Worm (Caenorhabditis elegans) whole organism, late embryonic: ENCODE data around the gene F21C10.19.

Experiments used
- C38D4.7 ChIP-seq: fragments of 200-800 bp; sonication (Bioruptor generic); optimal IDR thresholded peaks from 2 replicates; lab custom pipeline; 2018; ENCODE audit warnings: mild to moderate bottlenecking, missing genetic modification characterization, moderate library complexity, missing compliant biosample characterization
- F13H6.1 ChIP-seq: sonication (generic microtip); optimal IDR thresholded peaks from 2 replicates; lab custom pipeline; 2016; ENCODE audit warnings: missing genetic modification characterization, missing compliant biosample characterization
- K02D7.2 ChIP-seq: sonication (generic microtip); optimal IDR thresholded peaks from 2 replicates; lab custom pipeline; 2017; ENCODE audit warnings: mild to moderate bottlenecking, missing genetic modification characterization, missing compliant biosample characterization
- ahr-1 ChIP-seq: sonication (generic microtip); optimal IDR thresholded peaks from 2 replicates; lab custom pipeline; 2016; ENCODE audit warnings: missing genetic modification characterization, missing compliant biosample characterization
- ama-1 ChIP-seq: fragments of 150-350 bp; optimal IDR thresholded peaks from 2 replicates; lab custom pipeline; 2014
- ceh-18 ChIP-seq: sonication (generic microtip); optimal IDR thresholded peaks from 2 replicates; lab custom pipeline; 2016; ENCODE audit warnings: missing genetic modification characterization, missing compliant biosample characterization
- ceh-19 ChIP-seq: fragments of 200-800 bp; sonication (Bioruptor generic); optimal IDR thresholded peaks from 2 replicates; lab custom pipeline; 2018; ENCODE audit warnings: mild to moderate bottlenecking, missing genetic modification characterization, missing compliant biosample characterization
- ceh-2 ChIP-seq: sonication (generic microtip); optimal IDR thresholded peaks from 2 replicates; lab custom pipeline; 2016; ENCODE audit warnings: missing genotype, missing genetic modification characterization, missing compliant biosample characterization
- ceh-30 ChIP-seq: fragments of 150-350 bp; optimal IDR thresholded peaks from 2 replicates; lab custom pipeline; 2014; ENCODE audit warnings: missing biosample characterization, missing genetic modification characterization
- ceh-6 ChIP-seq: fragments of 200-800 bp; sonication (Bioruptor generic); optimal IDR thresholded peaks from 2 replicates; lab custom pipeline; 2018; ENCODE audit warnings: mild to moderate bottlenecking, missing genetic modification characterization, missing compliant biosample characterization
- ceh-9 ChIP-seq: sonication (generic microtip); optimal IDR thresholded peaks from 2 replicates; lab custom pipeline; 2016; ENCODE audit warnings: mild to moderate bottlenecking, missing genetic modification characterization, inconsistent platforms, missing compliant biosample characterization
- elt-2 ChIP-seq: sonication (generic microtip); optimal IDR thresholded peaks from 2 replicates; lab custom pipeline; 2016; ENCODE audit warnings: missing genetic modification reagents, missing genetic modification characterization, missing compliant biosample characterization
- ets-4 ChIP-seq: sonication (generic microtip); optimal IDR thresholded peaks from 2 replicates; lab custom pipeline; 2016; ENCODE audit warnings: missing genetic modification characterization, missing compliant biosample characterization
- eyg-1 ChIP-seq: sonication (generic microtip); optimal IDR thresholded peaks from 2 replicates; lab custom pipeline; 2016; ENCODE audit warnings: missing genotype, missing genetic modification characterization, missing compliant biosample characterization
- fax-1 ChIP-seq: sonication (generic microtip); optimal IDR thresholded peaks from 2 replicates; lab custom pipeline; 2016; ENCODE audit warnings: missing genotype, missing genetic modification characterization, missing compliant biosample characterization
- fkh-10 ChIP-seq: fragments of 150-350 bp; optimal IDR thresholded peaks from 2 replicates; lab custom pipeline; 2014; ENCODE audit warnings: missing biosample characterization, missing genetic modification reagents, missing genetic modification characterization
- fkh-6 ChIP-seq: sonication (generic microtip); optimal IDR thresholded peaks from 2 replicates; lab custom pipeline; 2016; ENCODE audit warnings: missing genetic modification characterization, missing compliant biosample characterization
- hlh-15 ChIP-seq: sonication (generic microtip); optimal IDR thresholded peaks from 2 replicates; lab custom pipeline; 2016; ENCODE audit warnings: missing genetic modification characterization, missing compliant biosample characterization
- hlh-30 ChIP-seq: sonication (generic microtip); optimal IDR thresholded peaks from 2 replicates; lab custom pipeline; 2017; ENCODE audit warnings: antibody characterized with exemption, missing genetic modification characterization, missing compliant biosample characterization; ENCODE audit not compliant: insufficient read depth
- hlh-6 ChIP-seq: sonication (generic microtip); optimal IDR thresholded peaks from 2 replicates; lab custom pipeline; 2016; ENCODE audit warnings: missing genotype, missing genetic modification characterization, missing compliant biosample characterization
- hlh-8 ChIP-seq: sonication (generic microtip); optimal IDR thresholded peaks from 2 replicates; lab custom pipeline; 2016; ENCODE audit warnings: missing genotype, missing genetic modification characterization, missing compliant biosample characterization
- lim-6 ChIP-seq: sonication (generic microtip); optimal IDR thresholded peaks from 2 replicates; lab custom pipeline; 2016; ENCODE audit warnings: missing genetic modification characterization, missing compliant biosample characterization
- madf-2 ChIP-seq: sonication (generic microtip); optimal IDR thresholded peaks from 2 replicates; lab custom pipeline; 2017; ENCODE audit warnings: missing genetic modification characterization, missing compliant biosample characterization
- mec-3 ChIP-seq: sonication (generic microtip); optimal IDR thresholded peaks from 2 replicates; lab custom pipeline; 2016; ENCODE audit warnings: borderline replicate concordance, missing genetic modification characterization, missing compliant biosample characterization
- npax-4 ChIP-seq: sonication (generic microtip); optimal IDR thresholded peaks from 2 replicates; lab custom pipeline; 2016; ENCODE audit warnings: missing genetic modification characterization, missing compliant biosample characterization
- odd-2 ChIP-seq: sonication (generic microtip); optimal IDR thresholded peaks from 2 replicates; lab custom pipeline; 2017; ENCODE audit warnings: antibody characterized with exemption, mild to moderate bottlenecking, missing genetic modification characterization, missing compliant biosample characterization
- pros-1 ChIP-seq: fragments of 150-350 bp; optimal IDR thresholded peaks from 2 replicates; lab custom pipeline; 2014; ENCODE audit warnings: missing biosample characterization, missing genetic modification reagents, missing genetic modification characterization
- sdc-2 ChIP-seq: sonication (generic microtip); optimal IDR thresholded peaks from 2 replicates; lab custom pipeline; 2016; ENCODE audit warnings: missing genotype, missing genetic modification characterization, missing compliant biosample characterization
- sox-2 ChIP-seq: fragments of 200-800 bp; sonication (Bioruptor generic); IDR thresholded peaks from 2 replicates; pipeline ENCODE4 v1.3.6; 2022; ENCODE audit warnings: missing genetic modification reagents, missing genetic modification characterization, missing compliant biosample characterization
- sox-4 ChIP-seq: sonication (generic microtip); optimal IDR thresholded peaks from 2 replicates; lab custom pipeline; 2017; ENCODE audit warnings: mild to moderate bottlenecking, missing genetic modification characterization, inconsistent platforms, missing compliant biosample characterization
- syd-9 ChIP-seq: sonication (generic microtip); optimal IDR thresholded peaks from 2 replicates; lab custom pipeline; 2016; ENCODE audit warnings: mild to moderate bottlenecking, missing genetic modification characterization, moderate library complexity, missing compliant biosample characterization
- tbx-2 ChIP-seq: sonication (generic microtip); optimal IDR thresholded peaks from 2 replicates; lab custom pipeline; 2016; ENCODE audit warnings: missing genetic modification characterization, missing compliant biosample characterization
- tbx-7 ChIP-seq: sonication (generic microtip); optimal IDR thresholded peaks from 2 replicates; lab custom pipeline; 2016; ENCODE audit warnings: missing genotype, missing genetic modification characterization, missing compliant biosample characterization
- unc-42 ChIP-seq: sonication (generic microtip); optimal IDR thresholded peaks from 2 replicates; lab custom pipeline; 2016; ENCODE audit warnings: missing genotype, missing genetic modification characterization, missing compliant biosample characterization
- unc-55 ChIP-seq: sonication (generic microtip); optimal IDR thresholded peaks from 2 replicates; lab custom pipeline; 2017; ENCODE audit warnings: missing biosample characterization, missing genetic modification reagents, missing genetic modification characterization
- unc-86 ChIP-seq: sonication (generic microtip); optimal IDR thresholded peaks from 2 replicates; lab custom pipeline; 2016; ENCODE audit warnings: missing genetic modification characterization, missing compliant biosample characterization
- zip-5 ChIP-seq: sonication (generic microtip); optimal IDR thresholded peaks from 2 replicates; lab custom pipeline; 2016; ENCODE audit warnings: missing genetic modification characterization, missing compliant biosample characterization

Gene F21C10.19

DNA sequence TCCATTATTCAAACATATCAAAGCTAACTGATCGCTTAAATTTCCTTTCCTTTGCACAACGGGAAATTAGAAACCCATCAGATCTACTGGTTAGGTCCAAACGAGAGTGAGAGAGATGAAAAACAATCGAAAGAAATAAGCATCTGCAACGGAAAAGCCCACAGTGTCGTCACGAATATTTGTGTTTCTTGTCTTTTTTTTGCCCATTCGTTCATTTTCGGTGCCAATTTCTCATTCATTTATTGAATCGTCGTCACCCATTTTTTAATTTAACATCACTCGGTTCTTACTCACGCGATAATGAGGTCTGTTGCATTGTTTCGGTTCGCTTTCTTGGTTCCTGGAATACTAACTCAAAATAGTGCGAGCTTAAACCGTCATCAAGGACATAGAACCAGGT is 6.7 kb upstream of the F21C10.19 start, which contains the start of gene F21C10.6:
F21C10.6 (plus strand) TSS at position 301 of the 400 bp plus-strand sequence.
- TF ChIP-seq sox-4 (tag; lab: Kevin White, UChicago) (no peak), ets-4 (tag; lab: Kevin White, UChicago) (no peak), ceh-9 (no peak), tbx-2 (tag; lab: Kevin White, UChicago) (no peak), odd-2 (tag; lab: Kevin White, UChicago) (no peak), npax-4 (tag; lab: Kevin White, UChicago) (no peak), K02D7.2 (tag; lab: Kevin White, UChicago) (no peak), hlh-6 (tag; lab: Kevin White, UChicago) (no peak), ama-1 (lab: Kevin White, UChicago) (no peak)

DNA sequence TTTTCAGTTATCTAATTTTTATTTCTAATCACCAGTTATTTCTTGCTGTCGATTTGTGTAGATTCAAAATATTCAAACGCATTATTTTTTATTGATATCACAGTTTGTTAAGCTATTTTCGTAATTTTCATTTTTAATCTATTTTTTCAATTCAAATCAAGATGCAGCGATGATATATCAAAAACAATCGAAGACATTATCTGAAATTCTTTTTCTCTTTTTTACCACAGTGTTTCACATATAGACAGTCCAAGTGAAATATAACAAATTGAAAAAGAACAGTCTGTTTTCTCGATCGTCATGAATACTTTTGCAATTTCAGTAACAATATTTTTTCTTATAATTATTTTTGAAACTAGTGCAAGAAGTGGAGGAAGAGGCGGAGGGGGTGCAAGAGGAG is 5.5 kb upstream of the F21C10.19 start, which contains the start of gene F21C10.5:
F21C10.5 (plus strand) TSS at position 301 of the 400 bp plus-strand sequence.
- TF ChIP-seq tbx-7 (tag; lab: Kevin White, UChicago) (no peak), syd-9 (tag; lab: Kevin White, UChicago) (no peak), elt-2 (tag; lab: Kevin White, UChicago) (no peak), sdc-2 (no peak), lim-6 (tag; lab: Kevin White, UChicago) (no peak), ceh-18 (tag; lab: Kevin White, UChicago) (no peak), unc-55 (GFP tag; lab: Kevin White, UChicago) (no peak), zip-5 (tag; lab: Kevin White, UChicago) (no peak), ceh-2 (tag; lab: Kevin White, UChicago) (no peak), sox-4 (tag; lab: Kevin White, UChicago) (no peak), fkh-6 (tag; lab: Kevin White, UChicago) (no peak), F13H6.1 (tag; lab: Kevin White, UChicago) (no peak), ceh-30 (tag; lab: Kevin White, UChicago) (no peak), fkh-10 (GFP tag; lab: Kevin White, UChicago) (no peak), ceh-6 (GFP tag; lab: Kevin White, UChicago) (no peak)
- TF ChIP-seq, all 69 proteins: peak for 0

DNA sequence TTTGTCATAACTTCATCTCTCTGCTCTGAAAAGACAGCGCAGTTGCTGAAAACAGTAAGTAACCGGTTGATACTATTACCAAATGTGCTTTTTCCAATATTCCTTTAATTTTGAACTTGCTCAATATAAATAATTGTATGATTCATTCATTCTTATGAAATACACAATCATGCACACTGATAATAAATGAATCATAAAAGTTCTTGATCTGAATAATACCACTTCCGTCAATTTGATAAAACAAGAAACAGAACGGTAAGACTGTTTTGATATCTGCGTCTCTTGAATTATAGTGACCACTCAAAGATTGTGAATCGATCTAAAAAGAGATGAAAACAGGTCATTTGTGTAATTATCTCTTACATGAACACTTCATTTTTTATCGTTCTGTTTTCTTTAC is 4.5 kb upstream of the F21C10.19 start, which contains the start of gene F21C10.4:
F21C10.4 (plus strand) TSS at position 301 of the 400 bp plus-strand sequence.
- TF ChIP-seq ceh-18 (tag; lab: Kevin White, UChicago) (no peak), pros-1 (tag; lab: Kevin White, UChicago) (no peak), madf-2 (tag; lab: Kevin White, UChicago) (no peak), hlh-15 (tag; lab: Kevin White, UChicago) (no peak), hlh-8 (tag; lab: Kevin White, UChicago) (no peak), syd-9 (tag; lab: Kevin White, UChicago) (no peak), odd-2 (tag; lab: Kevin White, UChicago) (no peak)
- TF ChIP-seq, all 69 proteins: peak for 0

DNA sequence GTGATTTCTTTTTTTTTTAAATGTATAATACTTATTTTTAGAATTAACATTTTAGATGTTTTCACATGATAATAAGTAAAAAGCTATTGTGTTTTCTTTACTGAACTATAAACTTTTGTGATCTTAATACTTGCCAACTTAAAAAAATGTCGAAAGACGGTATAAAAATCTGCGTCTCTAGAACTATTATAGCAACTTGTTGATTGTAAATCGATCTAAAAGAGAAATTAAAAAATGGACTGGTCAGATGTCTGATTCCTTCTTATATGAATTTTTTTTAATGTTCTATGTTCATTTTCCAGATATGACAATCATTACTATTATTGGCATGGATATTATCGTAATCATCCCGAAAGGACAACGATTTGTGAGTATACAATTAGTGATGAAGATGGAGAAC is 3.1 kb upstream of the F21C10.19 start, which contains the start of gene F21C10.3:
F21C10.3 (plus strand) TSS at position 301 of the 400 bp plus-strand sequence.
- no peak for TF ChIP-seq C38D4.7 (GFP tag; lab: Kevin White, UChicago)
- no peak for TF ChIP-seq madf-2 (tag; lab: Kevin White, UChicago)
- TF ChIP-seq mec-3: no peak
- TF ChIP-seq ahr-1: no peak
- no peak for TF ChIP-seq unc-86
- no peak for TF ChIP-seq ceh-19 (GFP tag; lab: Kevin White, UChicago)
- TF ChIP-seq fax-1 (tag; lab: Kevin White, UChicago): no peak
- TF ChIP-seq elt-2 (tag; lab: Kevin White, UChicago): no peak
- TF ChIP-seq sox-2 (GFP tag; lab: Robert Waterston, UW): no peak

DNA sequence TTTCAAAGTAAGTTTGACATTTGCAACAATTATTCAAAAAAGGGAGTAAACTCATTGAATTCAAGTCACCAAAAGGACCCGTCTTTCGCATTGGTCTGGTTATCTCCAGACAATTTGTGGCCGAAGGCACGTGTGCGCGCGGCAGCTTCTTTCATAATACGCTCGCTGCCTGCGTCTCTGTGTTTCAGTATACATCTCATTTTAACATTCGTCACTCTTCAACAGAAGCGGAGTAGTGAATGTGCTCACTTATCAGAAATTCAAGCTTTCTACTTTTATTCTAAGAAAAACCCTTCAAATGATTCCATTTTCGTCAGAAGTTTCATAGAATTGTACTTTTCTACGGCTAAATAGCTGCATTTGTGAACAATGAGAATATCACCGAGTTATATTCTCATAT is 2.3 kb upstream of the F21C10.19 start:
- peak; percentile 27 for TF ChIP-seq hlh-30
- peak; percentile 40 for TF ChIP-seq unc-42 (tag; lab: Kevin White, UChicago)
- no peak for TF ChIP-seq eyg-1 (tag; lab: Kevin White, UChicago)
